Worm (Caenorhabditis elegans) whole organism, L4 larva: Measurements from ENCODE around the gene nhr-70.

Experiments used
- D1046.2 ChIP-seq: fragments of 200-800 bp; sonication (Bioruptor generic); IDR thresholded peaks from 2 replicates; pipeline ENCODE4 v1.3.6; 2022; ENCODE audit warnings: missing genetic modification characterization, missing compliant biosample characterization
- F26F4.8 ChIP-seq: fragments of 200-800 bp; sonication (Bioruptor generic); conservative IDR thresholded peaks from 2 replicates; pipeline ENCODE4 v1.3.6; 2022; ENCODE audit warnings: missing genetic modification characterization, missing compliant biosample characterization
- F37D6.2 ChIP-seq: sonication (generic microtip); optimal IDR thresholded peaks from 2 replicates; lab custom pipeline; 2016; ENCODE audit warnings: mild to moderate bottlenecking, missing genetic modification characterization, missing compliant biosample characterization
- T20F7.1 ChIP-seq: fragments of 200-800 bp; sonication (Bioruptor generic); optimal IDR thresholded peaks from 2 replicates; lab custom pipeline; 2018; ENCODE audit warnings: mild to moderate bottlenecking, missing genetic modification characterization, missing compliant biosample characterization
- Y105C5A.15 ChIP-seq: fragments of 200-800 bp; sonication (Bioruptor generic); IDR thresholded peaks from 2 replicates; pipeline ENCODE4 v1.3.6; 2022; ENCODE audit warnings: missing genetic modification characterization, missing compliant biosample characterization
- ZK546.5 ChIP-seq, 2 experiments: sonication (generic microtip); optimal IDR thresholded peaks; 2 replicates each; lab custom pipeline; 2017; ENCODE audit warnings: missing biosample characterization in 2 of 2, missing genetic modification characterization in 2 of 2
- aly-2 ChIP-seq: sonication (generic microtip); optimal IDR thresholded peaks from 2 replicates; lab custom pipeline; 2018; ENCODE audit warnings: missing biosample characterization, missing genetic modification characterization
- attf-4 ChIP-seq: sonication (generic microtip); optimal IDR thresholded peaks from 3 replicates; lab custom pipeline; 2017; ENCODE audit warnings: missing biosample characterization, missing genetic modification characterization
- ceh-28 ChIP-seq: fragments of 150-350 bp; optimal IDR thresholded peaks from 2 replicates; lab custom pipeline; 2014; ENCODE audit warnings: missing biosample characterization, missing genetic modification reagents, missing genetic modification characterization
- ceh-32 ChIP-seq: sonication (generic microtip); optimal IDR thresholded peaks from 2 replicates; lab custom pipeline; 2016; ENCODE audit warnings: mild to moderate bottlenecking, missing genetic modification characterization, missing compliant biosample characterization; ENCODE audit not compliant: poor library complexity
- ceh-44 ChIP-seq: fragments of 200-800 bp; sonication (Bioruptor generic); IDR thresholded peaks from 2 replicates; pipeline ENCODE4 v1.3.6; 2022; ENCODE audit warnings: missing genetic modification reagents, missing genetic modification characterization, missing compliant biosample characterization
- ceh-62 ChIP-seq: sonication (generic microtip); optimal IDR thresholded peaks from 2 replicates; lab custom pipeline; 2017; ENCODE audit warnings: missing biosample characterization, missing genetic modification characterization
- ceh-82 ChIP-seq: sonication (generic microtip); optimal IDR thresholded peaks from 2 replicates; lab custom pipeline; 2017; ENCODE audit warnings: missing biosample characterization, missing genetic modification characterization
- ces-1 ChIP-seq: fragments of 150-350 bp; sonication (generic microtip); optimal IDR thresholded peaks from 4 replicates; lab custom pipeline; 2014; ENCODE audit warnings: missing biosample characterization, missing genetic modification reagents, missing genetic modification characterization
- cey-2 ChIP-seq: sonication (generic microtip); optimal IDR thresholded peaks from 3 replicates; lab custom pipeline; 2017; ENCODE audit warnings: missing genetic modification characterization, mild to moderate bottlenecking, missing compliant biosample characterization, antibody characterized with exemption, borderline replicate concordance; ENCODE audit not compliant: insufficient read depth
- dve-1 ChIP-seq: sonication (generic microtip); optimal IDR thresholded peaks from 2 replicates; lab custom pipeline; 2017; ENCODE audit warnings: antibody characterized with exemption, mild to moderate bottlenecking, missing genetic modification characterization, missing compliant biosample characterization; ENCODE audit not compliant: insufficient read depth
- fkh-10 ChIP-seq: fragments of 150-350 bp; optimal IDR thresholded peaks from 2 replicates; lab custom pipeline; 2014; ENCODE audit warnings: missing biosample characterization, missing genetic modification reagents, missing genetic modification characterization
- hif-1 ChIP-seq, 2 experiments: sonication (generic microtip); optimal IDR thresholded peaks; 2 replicates each; lab custom pipeline; 2016 to 2017; ENCODE audit warnings: missing compliant biosample characterization in 2 of 2, missing genetic modification characterization in 2 of 2, missing genetic modification reagents in 2 of 2, missing genotype in 2 of 2, mild to moderate bottlenecking in 1 of 2
- hlh-30 ChIP-seq: sonication (generic microtip); optimal IDR thresholded peaks from 2 replicates; lab custom pipeline; 2017; ENCODE audit warnings: antibody characterized with exemption, mild to moderate bottlenecking, missing genetic modification characterization, missing compliant biosample characterization; ENCODE audit not compliant: insufficient read depth
- hmg-1.1 ChIP-seq: fragments of 200-800 bp; sonication (Bioruptor generic); IDR thresholded peaks from 2 replicates; pipeline ENCODE4 v1.3.6; 2022; ENCODE audit warnings: missing genetic modification reagents, missing genetic modification characterization, missing compliant biosample characterization
- jun-1 ChIP-seq: fragments of 150-350 bp; optimal IDR thresholded peaks from 2 replicates; lab custom pipeline; 2014; ENCODE audit warnings: missing biosample characterization, missing genetic modification reagents, missing genetic modification characterization
- lim-7 ChIP-seq: fragments of 200-800 bp; sonication (Bioruptor generic); IDR thresholded peaks from 2 replicates; pipeline ENCODE4 v1.3.6; 2022; ENCODE audit warnings: missing genetic modification characterization, missing compliant biosample characterization
- lin-13 ChIP-seq: fragments of 150-350 bp; optimal IDR thresholded peaks from 2 replicates; lab custom pipeline; 2014; ENCODE audit warnings: missing biosample characterization, missing genetic modification reagents, missing genetic modification characterization
- lin-15B ChIP-seq: fragments of 150-350 bp; sonication (generic microtip); optimal IDR thresholded peaks from 3 replicates; lab custom pipeline; 2014; ENCODE audit warnings: missing biosample characterization, missing genetic modification characterization
- lsy-2 ChIP-seq, 2 experiments: fragments of 150-350 bp in 1 of 2; sonication (generic microtip) in 1 of 2; optimal IDR thresholded peaks; 2 replicates each; lab custom pipeline; 2014 to 2017; ENCODE audit warnings: missing biosample characterization in 2 of 2, missing genetic modification characterization in 2 of 2
- madf-5 ChIP-seq, 2 experiments: fragments of 200-800 bp; sonication (Bioruptor generic); IDR thresholded peaks; 2 replicates each; pipeline ENCODE4 v1.3.6; 2022; ENCODE audit warnings: missing compliant biosample characterization in 2 of 2, missing genetic modification characterization in 2 of 2
- madf-9 ChIP-seq: fragments of 200-800 bp; sonication (Bioruptor generic); conservative IDR thresholded peaks from 2 replicates; pipeline ENCODE4 v1.3.6; 2022; ENCODE audit warnings: missing genetic modification reagents, missing genetic modification characterization, missing compliant biosample characterization
- mdl-1 ChIP-seq, 2 experiments: fragments of 150-350 bp in 1 of 2; sonication (generic microtip) in 1 of 2; optimal IDR thresholded peaks; 2 replicates each; lab custom pipeline; 2014 to 2017; ENCODE audit warnings: missing biosample characterization in 2 of 2, missing genetic modification characterization in 2 of 2
- mep-1 ChIP-seq: fragments of 150-350 bp; sonication (generic microtip); optimal IDR thresholded peaks from 3 replicates; lab custom pipeline; 2014; ENCODE audit warnings: missing biosample characterization, missing genetic modification characterization
- mes-2 ChIP-seq: sonication (generic microtip); optimal IDR thresholded peaks from 2 replicates; lab custom pipeline; 2016; ENCODE audit warnings: missing genotype, mild to moderate bottlenecking, missing genetic modification characterization, missing compliant biosample characterization; ENCODE audit not compliant: poor library complexity, severe bottlenecking
- mxl-3 ChIP-seq: fragments of 200-800 bp; sonication (Bioruptor generic); optimal IDR thresholded peaks from 2 replicates; lab custom pipeline; 2018; ENCODE audit warnings: mild to moderate bottlenecking, missing genetic modification characterization, missing compliant biosample characterization
- nhr-25 ChIP-seq: sonication (generic microtip); optimal IDR thresholded peaks from 2 replicates; lab custom pipeline; 2017; ENCODE audit warnings: missing genetic modification characterization, mild to moderate bottlenecking, missing compliant biosample characterization, antibody characterized with exemption, moderate library complexity, borderline replicate concordance; ENCODE audit not compliant: insufficient read depth
- nhr-28 ChIP-seq: fragments of 150-350 bp; optimal IDR thresholded peaks from 2 replicates; lab custom pipeline; 2014; ENCODE audit warnings: missing biosample characterization, missing genetic modification characterization
- nhr-6 ChIP-seq: fragments of 150-350 bp; optimal IDR thresholded peaks from 2 replicates; lab custom pipeline; 2014; ENCODE audit warnings: missing biosample characterization, missing genetic modification characterization
- pqm-1 ChIP-seq: sonication (generic microtip); optimal IDR thresholded peaks from 2 replicates; lab custom pipeline; 2017; ENCODE audit warnings: missing biosample characterization, missing genetic modification characterization
- spr-3 ChIP-seq: fragments of 200-800 bp; sonication (Bioruptor generic); optimal IDR thresholded peaks from 2 replicates; lab custom pipeline; 2018; ENCODE audit warnings: mild to moderate bottlenecking, missing genetic modification characterization, missing compliant biosample characterization
- tag-97 ChIP-seq: fragments of 200-800 bp; sonication (Bioruptor generic); IDR thresholded peaks from 2 replicates; pipeline ENCODE4 v1.3.6; 2022; ENCODE audit warnings: missing genetic modification characterization, missing compliant biosample characterization
- unc-62 ChIP-seq, 3 experiments: fragments of 150-350 bp in 1 of 3; sonication (generic microtip); optimal IDR thresholded peaks in 2 of 3; peaks in 1 of 3; 1 replicate in 1 of 3; 2 replicates in 2 of 3; lab custom pipeline; 2014 to 2017; ENCODE audit warnings: missing biosample characterization in 3 of 3, missing genetic modification characterization in 3 of 3, missing genetic modification reagents in 3 of 3, missing genotype in 1 of 3
- zip-11 ChIP-seq: fragments of 200-800 bp; sonication (Bioruptor generic); IDR thresholded peaks from 2 replicates; pipeline ENCODE4 v1.3.6; 2022; ENCODE audit warnings: missing genetic modification characterization, missing compliant biosample characterization
- ztf-7 ChIP-seq: fragments of 150-350 bp; optimal IDR thresholded peaks from 2 replicates; lab custom pipeline; 2014; ENCODE audit warnings: missing biosample characterization, missing genetic modification characterization

The nhr-70 gene

DNA sequence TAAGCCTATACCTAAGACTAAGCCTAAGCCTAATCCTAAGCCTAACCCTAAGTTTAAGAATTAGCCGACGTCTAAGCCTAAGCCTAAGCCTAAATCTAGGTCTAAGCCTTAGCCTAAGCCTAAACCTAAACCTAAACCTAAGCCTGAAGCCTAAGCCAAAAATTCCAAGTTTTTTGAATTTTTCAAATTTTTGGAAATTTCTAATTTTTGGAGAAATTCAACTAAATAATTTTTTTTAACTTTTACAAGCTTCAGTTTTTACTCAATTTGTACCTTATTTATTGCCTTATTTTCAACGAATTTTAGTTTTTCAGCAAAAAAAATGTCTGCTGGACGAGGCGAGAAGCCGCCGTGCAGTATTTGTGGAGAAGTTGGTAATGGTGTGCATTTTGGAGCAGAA is at the start of gene nhr-70:
Gene nhr-70, plus strand, starts transcription at position 301 of the 400 bp plus-strand sequence.
- TF ChIP-seq nhr-6 (tag; lab: Kevin White, UChicago): no peak

DNA sequence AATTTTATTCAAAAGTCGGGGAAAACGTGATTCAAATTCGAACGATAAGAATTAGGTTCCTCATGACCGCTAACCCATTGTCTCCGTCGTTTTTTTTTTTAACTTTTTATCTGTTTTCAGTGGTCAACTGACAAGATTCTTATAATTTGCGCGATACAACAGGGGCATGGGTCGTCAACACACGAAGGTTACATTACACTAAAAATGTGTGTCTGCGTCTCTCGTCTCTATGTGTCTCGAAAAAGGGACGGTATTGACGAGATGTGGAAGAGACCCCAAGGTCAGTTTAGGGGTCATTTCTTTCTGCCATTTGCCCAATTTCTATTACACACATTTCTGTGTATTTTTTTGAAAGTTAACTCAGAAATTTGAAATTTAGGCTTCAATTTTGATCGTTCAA is 46.9 kb upstream of the nhr-70 start:
- no peak for TF ChIP-seq mxl-3 (GFP tag; lab: Kevin White, UChicago)
- TF ChIP-seq dve-1 (tag; lab: Kevin White, UChicago): peak; percentile 29
- no peak for TF ChIP-seq Y105C5A.15 (GFP tag; lab: Robert Waterston, UW)
- peak; percentile 54 for TF ChIP-seq nhr-25 (tag; lab: Kevin White, UChicago)
- TF ChIP-seq lin-13 (GFP tag; lab: Kevin White, UChicago): no peak
- peak; percentile 82 for TF ChIP-seq hlh-30
- no peak for TF ChIP-seq F26F4.8
- TF ChIP-seq mes-2 (tag; lab: Kevin White, UChicago): no peak
- no peak for TF ChIP-seq zip-11 (GFP tag; lab: Robert Waterston, UW)
- no peak for TF ChIP-seq hmg-1.1 (GFP tag; lab: Robert Waterston, UW)
- TF ChIP-seq lin-15B (tag; lab: Kevin White, UChicago): no peak
- TF ChIP-seq unc-62 (GFP tag; optimal IDR thresholded peaks at IDR 0.05 in 1 of 2; lab: Kevin White, UChicago): peak in 1 of 2 experiments; percentile 3
- TF ChIP-seq unc-62 (tag; optimal IDR thresholded peaks at IDR 0.05; lab: Kevin White, UChicago): no peak
- TF ChIP-seq lsy-2 (tag; optimal IDR thresholded peaks at IDR 0.05; lab: Kevin White, UChicago): peak in 1 of 2 experiments; percentile 9
- no peak for TF ChIP-seq hif-1 (tag; optimal IDR thresholded peaks at IDR 0.05; lab: Kevin White, UChicago)
- peak; percentile 36 for TF ChIP-seq nhr-28 (tag; lab: Kevin White, UChicago)
- no peak for TF ChIP-seq ceh-62 (tag; lab: Kevin White, UChicago)
- no peak for TF ChIP-seq spr-3 (GFP tag; lab: Kevin White, UChicago)
- no peak for TF ChIP-seq ceh-44 (GFP tag; lab: Robert Waterston, UW)
- TF ChIP-seq ceh-82 (tag; lab: Kevin White, UChicago): no peak
- TF ChIP-seq mdl-1 (tag; optimal IDR thresholded peaks at IDR 0.05; lab: Kevin White, UChicago): peak in 1 of 2 experiments; percentile 4
- TF ChIP-seq lim-7 (GFP tag; lab: Robert Waterston, UW): no peak
- TF ChIP-seq ZK546.5 (tag; optimal IDR thresholded peaks at IDR 0.05; lab: Kevin White, UChicago): no peak
- no peak for TF ChIP-seq ztf-7 (tag; lab: Kevin White, UChicago)
- TF ChIP-seq F37D6.2 (tag; lab: Kevin White, UChicago): no peak
- peak; percentile 46 for TF ChIP-seq mep-1 (tag; lab: Kevin White, UChicago)
- TF ChIP-seq aly-2: no peak

DNA sequence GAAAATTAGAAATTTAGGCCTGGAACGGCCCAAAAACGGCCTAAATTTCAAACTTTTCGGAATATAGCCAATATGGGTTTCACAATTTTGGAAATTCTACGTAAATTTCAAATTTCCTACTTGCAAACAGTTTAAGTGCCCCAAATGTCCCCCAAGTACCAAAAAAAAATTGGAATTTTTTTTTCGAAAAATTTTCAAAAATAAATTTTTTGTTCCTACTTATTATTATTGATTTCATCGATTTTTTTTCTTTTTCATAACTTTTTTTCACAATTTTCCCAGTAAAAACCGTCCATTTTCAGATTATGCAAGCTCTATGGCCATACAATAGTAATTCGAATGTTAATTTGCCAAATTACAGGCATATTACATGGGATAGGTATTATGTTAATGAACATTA is 44.9 kb upstream of the nhr-70 start, which contains the start of gene Y51A2D.21:
Gene Y51A2D.21, plus strand, starts transcription at position 301 of the 400 bp plus-strand sequence.
- TF ChIP-seq T20F7.1 (GFP tag; lab: Kevin White, UChicago) (no peak), tag-97 (no peak), ces-1 (GFP tag; lab: Kevin White, UChicago) (no peak), madf-5 (GFP tag; IDR thresholded peaks at IDR 0.05; lab: Robert Waterston, UW) (no peak), attf-4 (no peak), pqm-1 (tag; lab: Kevin White, UChicago) (no peak), madf-9 (GFP tag; lab: Robert Waterston, UW) (no peak), ceh-32 (no peak), fkh-10 (no peak), jun-1 (tag; lab: Kevin White, UChicago) (no peak), cey-2 (tag; lab: Kevin White, UChicago) (no peak), ceh-28 (tag; lab: Kevin White, UChicago) (no peak), D1046.2 (no peak), F37D6.2 (tag; lab: Kevin White, UChicago) (no peak)
